Worm (Caenorhabditis elegans): ENCODE data around the gene T25D10.4.

DNA sequence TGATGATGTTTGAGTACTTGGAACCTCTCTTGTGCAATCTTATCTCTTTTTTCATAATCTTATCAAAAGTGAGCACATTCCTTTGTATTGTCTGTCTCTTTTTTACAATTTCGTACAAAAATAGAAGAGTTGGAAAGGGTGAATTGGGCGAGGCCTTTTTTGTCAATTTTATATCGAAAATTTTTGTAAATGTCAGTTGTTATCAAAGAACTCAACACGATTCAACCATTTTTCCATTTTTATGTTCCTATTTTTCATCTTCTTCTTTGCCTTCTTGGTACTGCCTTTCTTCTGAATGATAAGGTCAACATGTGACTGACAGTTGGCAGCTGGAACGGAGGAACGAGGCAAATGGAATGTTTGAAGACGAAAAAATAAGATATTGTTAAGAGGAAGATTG, 3.7 kb upstream of the T25D10.4 start:
- TF ChIP-seq Y116A8C.19 (tag; optimal IDR thresholded peaks at IDR 0.05; ENCODE audit: borderline replicate concordance) (no peak), snpc-4 (tag; optimal IDR thresholded peaks at IDR 0.05) (no peak), nhr-77 (tag; optimal IDR thresholded peaks at IDR 0.05) (no peak), nhr-11 (tag; optimal IDR thresholded peaks at IDR 0.05) (no peak), unc-86 (tag; optimal IDR thresholded peaks at IDR 0.05) (no peak), hlh-17 (GFP tag; optimal IDR thresholded peaks at IDR 0.05; ENCODE audit: borderline replicate concordance) (no peak), dpl-1 (GFP tag; optimal IDR thresholded peaks at IDR 0.05) (no peak)

Measured in whole organism, L1 larva.